Fruit fly (Drosophila melanogaster) Kc167 (cell line): Measurements from ENCODE around the gene mthl9.

Source experiments
- Myc ChIP-seq: fragments of >200 bp; optimal IDR thresholded peaks from 2 replicates; lab custom pipeline; 2017; ENCODE audit warnings: missing external identifiers
- Sin3A ChIP-seq: fragments of >200 bp; optimal IDR thresholded peaks from 2 replicates; lab custom pipeline; 2018; ENCODE audit warnings: missing external identifiers
- h ChIP-seq: fragments of >200 bp; optimal IDR thresholded peaks from 3 replicates; lab custom pipeline; 2018; ENCODE audit warnings: missing external identifiers
- insv ChIP-seq: fragments of >200 bp; optimal IDR thresholded peaks from 3 replicates; lab custom pipeline; 2018; ENCODE audit warnings: missing external identifiers
- psq ChIP-seq: fragments of >200 bp; optimal IDR thresholded peaks from 2 replicates; lab custom pipeline; 2017; ENCODE audit warnings: missing external identifiers
- ttk ChIP-seq: sonication (Bioruptor generic); optimal IDR thresholded peaks from 2 replicates; lab custom pipeline; 2017; ENCODE audit warnings: missing external identifiers

DNA sequence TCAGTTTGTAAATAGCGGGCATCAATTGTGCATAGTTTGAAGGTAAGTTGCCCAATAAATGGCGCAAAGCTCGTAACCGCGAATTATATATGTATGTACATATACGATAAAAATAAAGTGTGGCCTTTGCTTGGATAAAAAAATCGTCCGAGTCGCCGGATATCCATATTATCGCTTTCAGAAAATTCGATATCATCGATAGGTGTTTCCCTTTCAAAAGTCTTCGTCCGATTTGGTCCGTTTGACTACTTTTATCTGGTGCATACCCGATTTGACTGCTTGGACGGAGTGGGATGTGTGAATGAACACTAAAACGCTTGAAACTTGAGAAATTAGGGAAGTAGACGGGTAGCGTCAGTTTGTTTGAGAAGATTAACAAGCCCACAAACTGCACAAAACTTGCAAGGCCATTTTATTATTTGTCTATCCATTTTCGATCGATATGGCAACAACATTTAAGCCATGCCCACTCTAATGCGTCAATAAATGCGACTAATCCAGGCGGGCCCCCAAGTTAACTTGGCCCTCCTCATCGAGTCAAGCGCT is 2.9 kb downstream of the mthl9 start:
- TF ChIP-seq Sin3A (lab: Kevin White, UChicago) (no peak), h (lab: Kevin White, UChicago) (no peak), psq (lab: Kevin White, UChicago) (no peak), Myc (lab: Kevin White, UChicago) (no peak), ttk (lab: Kevin White, UChicago) (no peak), insv (no peak)
